Worm (Caenorhabditis elegans) whole organism, L1 larva: Measurements from ENCODE around the gene chk-2.

Experiments used
- C16A3.4 ChIP-seq: fragments of 150-350 bp; optimal IDR thresholded peaks from 2 replicates; lab custom pipeline; 2014; ENCODE audit warnings: missing biosample characterization, missing genetic modification characterization
- F16B12.6 ChIP-seq: fragments of 150-350 bp; optimal IDR thresholded peaks from 2 replicates; lab custom pipeline; 2014; ENCODE audit warnings: missing biosample characterization, missing genetic modification characterization
- alr-1 ChIP-seq: fragments of 200-800 bp; sonication (Bioruptor generic); optimal IDR thresholded peaks from 2 replicates; lab custom pipeline; 2018; ENCODE audit warnings: borderline replicate concordance, mild to moderate bottlenecking, missing genetic modification characterization, missing compliant biosample characterization
- ama-1 ChIP-seq: fragments of 150-350 bp; optimal IDR thresholded peaks from 2 replicates; lab custom pipeline; 2014
- blmp-1 ChIP-seq: fragments of 150-350 bp; optimal IDR thresholded peaks from 2 replicates; lab custom pipeline; 2014; ENCODE audit warnings: missing biosample characterization, missing genetic modification characterization
- ceh-63 ChIP-seq: fragments of 200-800 bp; sonication (Bioruptor generic); optimal IDR thresholded peaks from 2 replicates; lab custom pipeline; 2018; ENCODE audit warnings: mild to moderate bottlenecking, missing genetic modification characterization, missing compliant biosample characterization
- ceh-8 ChIP-seq: fragments of 200-800 bp; sonication (Bioruptor generic); optimal IDR thresholded peaks from 2 replicates; lab custom pipeline; 2018; ENCODE audit warnings: mild to moderate bottlenecking, missing genetic modification characterization, moderate library complexity, missing compliant biosample characterization
- ceh-82 ChIP-seq, 3 experiments: fragments of 150-350 bp in 1 of 3; sonication (generic microtip) in 2 of 3; optimal IDR thresholded peaks; 2 replicates each; lab custom pipeline; 2014 to 2017; ENCODE audit warnings: missing biosample characterization in 3 of 3, missing genetic modification characterization in 3 of 3
- dsc-1 ChIP-seq: sonication (generic microtip); optimal IDR thresholded peaks from 2 replicates; lab custom pipeline; 2016; ENCODE audit warnings: mild to moderate bottlenecking, missing genetic modification characterization, missing compliant biosample characterization
- efl-3 ChIP-seq: fragments of 200-800 bp; sonication (Bioruptor generic); optimal IDR thresholded peaks from 2 replicates; lab custom pipeline; 2018; ENCODE audit warnings: mild to moderate bottlenecking, missing genetic modification characterization, missing compliant biosample characterization
- egl-13 ChIP-seq: sonication (generic microtip); optimal IDR thresholded peaks from 2 replicates; lab custom pipeline; 2016; ENCODE audit warnings: missing genotype, missing genetic modification reagents, missing genetic modification characterization, missing compliant biosample characterization
- elt-2 ChIP-seq: sonication (generic microtip); optimal IDR thresholded peaks from 2 replicates; lab custom pipeline; 2016; ENCODE audit warnings: missing genetic modification characterization, mild to moderate bottlenecking, inconsistent platforms, missing compliant biosample characterization, missing genetic modification reagents
- elt-3 ChIP-seq, 6 experiments: fragments of 150-350 bp in 1 of 6; sonication (generic microtip); optimal IDR thresholded peaks; 2 replicates each; lab custom pipeline; 2017 to 2018; ENCODE audit warnings: missing biosample characterization in 6 of 6, missing genetic modification characterization in 6 of 6, inconsistent platforms in 1 of 6
- fkh-10 ChIP-seq: sonication (generic microtip); optimal IDR thresholded peaks from 2 replicates; lab custom pipeline; 2017; ENCODE audit warnings: missing biosample characterization, missing genetic modification reagents, missing genetic modification characterization
- fkh-4 ChIP-seq: sonication (generic microtip); optimal IDR thresholded peaks from 2 replicates; lab custom pipeline; 2016; ENCODE audit warnings: missing compliant biosample characterization, missing genetic modification characterization, borderline replicate concordance
- fkh-8 ChIP-seq: sonication (generic microtip); optimal IDR thresholded peaks from 2 replicates; lab custom pipeline; 2016; ENCODE audit warnings: mild to moderate bottlenecking, missing genetic modification characterization, missing compliant biosample characterization
- hlh-4 ChIP-seq: sonication (generic microtip); optimal IDR thresholded peaks from 2 replicates; lab custom pipeline; 2016; ENCODE audit warnings: mild to moderate bottlenecking, missing genetic modification characterization, missing compliant biosample characterization
- hpl-2 ChIP-seq: fragments of 150-350 bp; optimal IDR thresholded peaks from 2 replicates; lab custom pipeline; 2014; ENCODE audit warnings: missing biosample characterization, missing genetic modification reagents, missing genetic modification characterization
- irx-1 ChIP-seq: sonication (generic microtip); optimal IDR thresholded peaks from 2 replicates; lab custom pipeline; 2016; ENCODE audit warnings: missing genetic modification characterization, missing compliant biosample characterization
- jun-1 ChIP-seq: fragments of 150-350 bp; optimal IDR thresholded peaks from 2 replicates; lab custom pipeline; 2014; ENCODE audit warnings: missing biosample characterization, missing genetic modification reagents, missing genetic modification characterization
- lin-15B ChIP-seq: fragments of 150-350 bp; sonication (generic microtip); optimal IDR thresholded peaks from 3 replicates; lab custom pipeline; 2014; ENCODE audit warnings: missing biosample characterization, missing genetic modification characterization
- lin-35 ChIP-seq, 2 experiments: fragments of 150-350 bp; optimal IDR thresholded peaks; 2 replicates each; lab custom pipeline; 2014; ENCODE audit warnings: missing biosample characterization in 2 of 2, missing genetic modification characterization in 2 of 2, missing genetic modification reagents in 2 of 2
- lsy-2 ChIP-seq, 2 experiments: fragments of 150-350 bp; optimal IDR thresholded peaks; 2 replicates each; lab custom pipeline; 2014; ENCODE audit warnings: missing biosample characterization in 2 of 2, missing genetic modification characterization in 2 of 2
- nhr-11 ChIP-seq: fragments of 150-350 bp; optimal IDR thresholded peaks from 2 replicates; lab custom pipeline; 2014; ENCODE audit warnings: missing biosample characterization, missing genetic modification characterization
- nhr-12 ChIP-seq: sonication (generic microtip); optimal IDR thresholded peaks from 2 replicates; lab custom pipeline; 2017; ENCODE audit warnings: missing biosample characterization, missing genetic modification characterization
- nhr-28 ChIP-seq: fragments of 150-350 bp; optimal IDR thresholded peaks from 2 replicates; lab custom pipeline; 2014; ENCODE audit warnings: missing biosample characterization, missing genetic modification characterization
- nhr-76 ChIP-seq: sonication (generic microtip); optimal IDR thresholded peaks from 2 replicates; lab custom pipeline; 2017; ENCODE audit warnings: missing biosample characterization, missing genetic modification characterization
- nhr-77 ChIP-seq: fragments of 150-350 bp; optimal IDR thresholded peaks from 2 replicates; lab custom pipeline; 2014; ENCODE audit warnings: missing biosample characterization, missing genetic modification characterization
- nhr-90 ChIP-seq: sonication (generic microtip); optimal IDR thresholded peaks from 2 replicates; lab custom pipeline; 2016; ENCODE audit warnings: mild to moderate bottlenecking, missing genetic modification characterization, missing compliant biosample characterization; ENCODE audit not compliant: poor library complexity
- pqm-1 ChIP-seq: sonication (generic microtip); optimal IDR thresholded peaks from 3 replicates; lab custom pipeline; 2017; ENCODE audit warnings: missing biosample characterization, missing genetic modification characterization
- skn-1 ChIP-seq: fragments of 150-350 bp; optimal IDR thresholded peaks from 2 replicates; lab custom pipeline; 2014; ENCODE audit warnings: missing biosample characterization, missing genetic modification characterization
- snpc-4 ChIP-seq: fragments of 150-350 bp; optimal IDR thresholded peaks from 2 replicates; lab custom pipeline; 2014; ENCODE audit warnings: missing biosample characterization, missing genetic modification characterization
- sox-4 ChIP-seq: sonication (generic microtip); optimal IDR thresholded peaks from 2 replicates; lab custom pipeline; 2016; ENCODE audit warnings: missing genetic modification characterization, missing compliant biosample characterization
- sptf-1 ChIP-seq: fragments of 150-350 bp; optimal IDR thresholded peaks from 2 replicates; lab custom pipeline; 2014; ENCODE audit warnings: missing biosample characterization, missing genetic modification characterization
- tbx-2 ChIP-seq: sonication (generic microtip); optimal IDR thresholded peaks from 2 replicates; lab custom pipeline; 2016; ENCODE audit warnings: missing genetic modification characterization, missing compliant biosample characterization
- tlp-1 ChIP-seq: fragments of 150-350 bp; optimal IDR thresholded peaks from 2 replicates; lab custom pipeline; 2014; ENCODE audit warnings: missing biosample characterization, missing genetic modification characterization
- unc-30 ChIP-seq: sonication (generic microtip); optimal IDR thresholded peaks from 2 replicates; lab custom pipeline; 2017; ENCODE audit warnings: missing biosample characterization, missing genetic modification characterization
- unc-62 ChIP-seq: fragments of 150-350 bp; optimal IDR thresholded peaks from 2 replicates; lab custom pipeline; 2014; ENCODE audit warnings: missing biosample characterization, missing genetic modification reagents, missing genetic modification characterization
- xbp-1 ChIP-seq: sonication (generic microtip); optimal IDR thresholded peaks from 2 replicates; lab custom pipeline; 2016; ENCODE audit warnings: missing genetic modification characterization, missing compliant biosample characterization
- zag-1 ChIP-seq: fragments of 150-350 bp; optimal IDR thresholded peaks from 2 replicates; lab custom pipeline; 2014; ENCODE audit warnings: missing biosample characterization, missing genetic modification characterization
- zip-4 ChIP-seq: fragments of 200-800 bp; sonication (Bioruptor generic); optimal IDR thresholded peaks from 2 replicates; lab custom pipeline; 2018; ENCODE audit warnings: mild to moderate bottlenecking, missing genetic modification characterization, moderate library complexity, missing compliant biosample characterization

chk-2 gene

DNA sequence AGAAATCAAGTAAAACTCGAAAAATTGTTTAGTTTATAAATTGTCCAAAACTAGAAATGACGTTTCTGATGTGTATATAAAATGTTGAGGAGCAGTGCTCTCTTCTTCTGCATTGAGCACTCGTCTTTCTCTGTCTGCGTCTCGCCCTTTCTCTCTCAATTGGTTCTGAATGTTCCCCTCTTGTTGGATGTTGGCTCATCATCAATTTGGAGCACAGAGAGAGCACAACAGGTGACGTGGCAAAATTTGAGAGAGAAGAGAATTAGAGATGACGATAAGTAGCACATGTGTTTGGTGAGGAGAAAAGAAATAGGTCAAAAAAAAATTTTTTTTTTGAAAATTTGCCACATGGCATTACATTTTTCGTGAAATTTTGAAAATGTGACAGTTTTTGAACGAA, 18.3 kb downstream of the chk-2 start (continued):
- TF ChIP-seq C16A3.4 (tag; lab: Kevin White, UChicago) (no peak), elt-2 (tag; lab: Kevin White, UChicago) (no peak), unc-30 (tag; lab: Kevin White, UChicago) (no peak), fkh-10 (GFP tag; lab: Kevin White, UChicago) (peak; percentile 25), ceh-8 (GFP tag; lab: Kevin White, UChicago) (no peak), nhr-28 (tag; lab: Kevin White, UChicago) (no peak), ama-1 (lab: Kevin White, UChicago) (no peak), sptf-1 (tag; lab: Kevin White, UChicago) (no peak), blmp-1 (tag; lab: Kevin White, UChicago) (no peak), zip-4 (no peak), nhr-90 (tag; lab: Kevin White, UChicago) (no peak), nhr-12 (tag; lab: Kevin White, UChicago) (no peak), fkh-8 (no peak), pqm-1 (tag; lab: Kevin White, UChicago) (no peak), nhr-76 (tag; lab: Kevin White, UChicago) (no peak), tbx-2 (peak; percentile 29), unc-62 (no peak), egl-13 (no peak), tlp-1 (tag; lab: Kevin White, UChicago) (no peak), lsy-2 (tag; optimal IDR thresholded peaks at IDR 0.05; lab: Kevin White, UChicago) (peak; percentile 69 to 75), irx-1 (tag; lab: Kevin White, UChicago) (peak; percentile 8), nhr-11 (tag; lab: Kevin White, UChicago) (peak; percentile 29), nhr-77 (no peak), efl-3 (no peak), lin-15B (tag; lab: Kevin White, UChicago) (no peak), alr-1 (no peak), sox-4 (tag; lab: Kevin White, UChicago) (no peak), xbp-1 (tag; lab: Kevin White, UChicago) (peak; percentile 35), fkh-4 (tag; lab: Kevin White, UChicago) (peak; percentile 43), zag-1 (tag; lab: Kevin White, UChicago) (no peak), lin-35 (GFP tag; optimal IDR thresholded peaks at IDR 0.05; lab: Kevin White, UChicago) (peak; percentile 13 to 30), jun-1 (tag; lab: Kevin White, UChicago) (no peak), elt-3 (tag; optimal IDR thresholded peaks at IDR 0.05; lab: Kevin White, UChicago) (no peak), F16B12.6 (peak; percentile 24), ceh-63 (GFP tag; lab: Kevin White, UChicago) (no peak), hpl-2 (GFP tag; lab: Kevin White, UChicago) (no peak), dsc-1 (tag; lab: Kevin White, UChicago) (peak; percentile 81)

DNA sequence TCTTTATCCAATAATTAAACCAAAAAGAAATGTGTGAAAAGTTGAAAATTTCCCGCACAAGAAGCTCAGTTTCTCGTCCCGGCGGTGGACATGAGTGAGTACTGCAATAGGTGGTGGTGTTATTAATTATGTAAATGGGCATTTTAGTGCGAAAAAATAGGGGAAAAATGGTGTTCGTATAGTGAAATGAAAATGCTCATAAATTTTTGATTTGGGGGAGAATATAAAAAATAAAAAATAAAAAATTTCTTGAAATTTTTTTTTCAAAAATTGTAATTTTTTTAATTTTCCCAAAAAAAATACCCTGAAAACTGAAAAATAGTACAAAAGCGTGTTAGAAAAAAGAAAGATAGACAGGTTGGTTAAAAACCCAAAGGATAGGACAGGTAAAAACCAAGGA, 20.6 kb downstream of the chk-2 start, which contains the start of gene gly-4:
gly-4 (minus strand) TSS at position 101 of the 400 bp plus-strand sequence.
- TF ChIP-seq hlh-4 (tag; lab: Kevin White, UChicago) (no peak), fkh-4 (tag; lab: Kevin White, UChicago) (no peak), snpc-4 (tag; lab: Kevin White, UChicago) (no peak), ceh-82 (tag; optimal IDR thresholded peaks at IDR 0.05; lab: Kevin White, UChicago) (no peak), pqm-1 (tag; lab: Kevin White, UChicago) (no peak), skn-1 (tag; lab: Kevin White, UChicago) (no peak)

DNA sequence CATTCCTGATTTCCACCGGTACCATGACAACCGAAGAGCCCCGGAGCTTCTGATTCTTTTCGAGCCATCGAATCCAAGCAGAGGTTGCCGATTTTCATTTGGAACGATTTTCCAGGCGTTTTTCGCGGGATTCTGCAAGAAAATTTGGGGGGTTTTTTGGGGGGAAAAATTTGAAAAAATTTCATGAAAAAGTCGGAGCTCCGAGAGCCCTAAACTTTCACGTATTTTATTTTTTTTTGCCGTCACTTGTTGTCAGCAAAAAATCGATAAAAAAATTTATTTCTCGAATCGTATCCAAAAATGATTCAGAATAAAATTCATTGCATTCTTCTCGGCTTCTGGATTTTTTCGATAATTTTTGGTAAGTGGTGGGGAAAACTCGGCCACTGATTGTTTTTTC, 32.9 kb downstream of the chk-2 start, which contains the start of gene Y116F11B.13:
Y116F11B.13 (plus strand) TSS at position 301 of the 400 bp plus-strand sequence.
- TF ChIP-seq C16A3.4 (tag; lab: Kevin White, UChicago) (no peak), sptf-1 (tag; lab: Kevin White, UChicago) (no peak)
